Fruit fly (Drosophila melanogaster): ENCODE results near the gene smo.

Gene smo

dm6 chr2L:322915-323314 is 45.5 kb downstream of the smo start:
- no peak for TF ChIP-seq CG13204 (GFP tag; optimal IDR thresholded peaks at IDR 0.05)
- no peak for TF ChIP-seq gl (tag; optimal IDR thresholded peaks at IDR 0.05)
- TF ChIP-seq CG4496 (GFP tag; IDR thresholded peaks at IDR 0.05) = no peak
- TF ChIP-seq CG15710 (tag; optimal IDR thresholded peaks at IDR 0.05) = no peak
- TF ChIP-seq CG17806 (tag; optimal IDR thresholded peaks at IDR 0.05) = no peak
- TF ChIP-seq CG8159 (tag; optimal IDR thresholded peaks at IDR 0.05) = no peak
- no peak for TF ChIP-seq Snoo (tag; optimal IDR thresholded peaks at IDR 0.05)
- TF ChIP-seq rn (GFP tag; IDR thresholded peaks at IDR 0.05) = no peak
- no peak for TF ChIP-seq EcR (GFP tag; optimal IDR thresholded peaks at IDR 0.05)
- TF ChIP-seq CG10348 (GFP tag; IDR thresholded peaks at IDR 0.05) = no peak
- no peak for TF ChIP-seq CG8301 (tag; optimal IDR thresholded peaks at IDR 0.05)

- TF ChIP-seq Pif1A (GFP tag; optimal IDR thresholded peaks at IDR 0.05) = no peak
- no peak for TF ChIP-seq CG8159 (tag; optimal IDR thresholded peaks at IDR 0.05)
- TF ChIP-seq CG12605 (GFP tag; IDR thresholded peaks at IDR 0.05) = no peak
- no peak for TF ChIP-seq EcR (GFP tag; optimal IDR thresholded peaks at IDR 0.05)
- TF ChIP-seq CG34367 (tag; optimal IDR thresholded peaks at IDR 0.05) = no peak
- no peak for TF ChIP-seq CG17806 (tag; optimal IDR thresholded peaks at IDR 0.05)
Observed at dm6 chr2L:329661-330060, 52.3 kb downstream of the smo start, which contains the start of gene CG43755. TSS of gene CG43755 (minus strand) at chr2L:329761.
